Worm (Caenorhabditis elegans) whole organism, L2 larva: ENCODE data around the gene C52G5.3.

Experiments
- C34F6.9 ChIP-seq: fragments of 150-350 bp; optimal IDR thresholded peaks from 2 replicates; lab custom pipeline; 2014; ENCODE audit warnings: missing biosample characterization, missing genetic modification characterization
- F13H6.1 ChIP-seq: sonication (generic microtip); optimal IDR thresholded peaks from 2 replicates; lab custom pipeline; 2016; ENCODE audit warnings: missing genetic modification characterization, missing compliant biosample characterization
- R02D3.7 ChIP-seq: fragments of 150-350 bp; optimal IDR thresholded peaks from 2 replicates; lab custom pipeline; 2014; ENCODE audit warnings: missing biosample characterization, missing genetic modification characterization
- Y55F3AM.14 ChIP-seq: fragments of 200-800 bp; sonication (Bioruptor generic); optimal IDR thresholded peaks from 2 replicates; lab custom pipeline; 2018; ENCODE audit warnings: mild to moderate bottlenecking, missing genetic modification characterization, missing compliant biosample characterization
- ZK546.5 ChIP-seq: sonication (generic microtip); optimal IDR thresholded peaks from 2 replicates; lab custom pipeline; 2017; ENCODE audit warnings: missing biosample characterization, missing genetic modification characterization
- alr-1 ChIP-seq: fragments of 150-350 bp; optimal IDR thresholded peaks from 2 replicates; lab custom pipeline; 2014; ENCODE audit warnings: missing biosample characterization, missing genetic modification characterization
- ama-1 ChIP-seq: fragments of 150-350 bp; optimal IDR thresholded peaks from 2 replicates; lab custom pipeline; 2018; ENCODE audit warnings: inconsistent platforms
- blmp-1 ChIP-seq: sonication (generic microtip); optimal IDR thresholded peaks from 2 replicates; lab custom pipeline; 2017; ENCODE audit warnings: missing genetic modification characterization, mild to moderate bottlenecking, missing compliant biosample characterization, antibody characterized with exemption, moderate library complexity; ENCODE audit not compliant: insufficient read depth
- ceh-16 ChIP-seq: fragments of 150-350 bp; optimal IDR thresholded peaks from 2 replicates; lab custom pipeline; 2014; ENCODE audit warnings: missing biosample characterization, missing genetic modification characterization
- ceh-82 ChIP-seq: fragments of 150-350 bp; optimal IDR thresholded peaks from 2 replicates; lab custom pipeline; 2014; ENCODE audit warnings: missing biosample characterization, missing genetic modification characterization
- crh-2 ChIP-seq: sonication (generic microtip); optimal IDR thresholded peaks from 2 replicates; lab custom pipeline; 2017; ENCODE audit warnings: missing biosample characterization, missing genetic modification characterization
- dmd-4 ChIP-seq: sonication (generic microtip); optimal IDR thresholded peaks from 2 replicates; lab custom pipeline; 2017; ENCODE audit warnings: missing biosample characterization, missing genetic modification characterization
- egl-27 ChIP-seq: sonication (generic microtip); optimal IDR thresholded peaks from 3 replicates; lab custom pipeline; 2017; ENCODE audit warnings: missing biosample characterization, missing genetic modification reagents, missing genetic modification characterization
- elt-1 ChIP-seq: fragments of 150-350 bp; optimal IDR thresholded peaks from 2 replicates; lab custom pipeline; 2014; ENCODE audit warnings: missing biosample characterization, missing genetic modification characterization
- elt-3 ChIP-seq: sonication (generic microtip); optimal IDR thresholded peaks from 2 replicates; lab custom pipeline; 2017; ENCODE audit warnings: missing biosample characterization, missing genetic modification characterization
- fos-1 ChIP-seq: fragments of 150-350 bp; optimal IDR thresholded peaks from 2 replicates; lab custom pipeline; 2014; ENCODE audit warnings: missing biosample characterization, missing genetic modification characterization
- gmeb-1 ChIP-seq: fragments of 150-350 bp; optimal IDR thresholded peaks from 2 replicates; lab custom pipeline; 2014; ENCODE audit warnings: missing biosample characterization, missing genetic modification characterization
- lin-11 ChIP-seq: fragments of 150-350 bp; sonication (generic microtip); optimal IDR thresholded peaks from 2 replicates; lab custom pipeline; 2014; ENCODE audit warnings: missing biosample characterization, missing genetic modification characterization, inconsistent platforms, mixed read lengths
- lin-13 ChIP-seq: fragments of 150-350 bp; optimal IDR thresholded peaks from 2 replicates; lab custom pipeline; 2014; ENCODE audit warnings: missing biosample characterization, missing genetic modification reagents, missing genetic modification characterization
- lin-39 ChIP-seq: fragments of 150-350 bp; optimal IDR thresholded peaks from 2 replicates; lab custom pipeline; 2014; ENCODE audit warnings: missing biosample characterization, missing genetic modification reagents, missing genetic modification characterization
- lsy-2 ChIP-seq, 2 experiments: fragments of 150-350 bp in 1 of 2; sonication (generic microtip) in 1 of 2; optimal IDR thresholded peaks; 2 replicates each; lab custom pipeline; 2014 to 2017; ENCODE audit warnings: missing biosample characterization in 2 of 2, missing genetic modification characterization in 2 of 2
- mab-5 ChIP-seq: fragments of 150-350 bp; optimal IDR thresholded peaks from 2 replicates; lab custom pipeline; 2014; ENCODE audit warnings: missing biosample characterization, missing genetic modification characterization
- mdl-1 ChIP-seq, 2 experiments: fragments of 150-350 bp in 1 of 2; sonication (generic microtip) in 1 of 2; optimal IDR thresholded peaks; 2 replicates each; lab custom pipeline; 2017; ENCODE audit warnings: missing biosample characterization in 2 of 2, missing genetic modification characterization in 2 of 2
- nhr-10 ChIP-seq: sonication (generic microtip); optimal IDR thresholded peaks from 2 replicates; lab custom pipeline; 2017; ENCODE audit warnings: missing biosample characterization, missing genetic modification characterization
- nhr-12 ChIP-seq: fragments of 150-350 bp; optimal IDR thresholded peaks from 2 replicates; lab custom pipeline; 2014; ENCODE audit warnings: missing biosample characterization, missing genetic modification characterization
- nhr-129 ChIP-seq: fragments of 150-350 bp; optimal IDR thresholded peaks from 2 replicates; lab custom pipeline; 2014; ENCODE audit warnings: missing biosample characterization, missing genetic modification characterization
- nhr-21 ChIP-seq: fragments of 150-350 bp; optimal IDR thresholded peaks from 2 replicates; lab custom pipeline; 2014; ENCODE audit warnings: missing biosample characterization, missing genetic modification characterization
- nhr-25 ChIP-seq: fragments of 150-350 bp; sonication (generic microtip); optimal IDR thresholded peaks from 3 replicates; lab custom pipeline; 2014; ENCODE audit warnings: missing biosample characterization, missing genetic modification characterization
- nhr-77 ChIP-seq: fragments of 150-350 bp; optimal IDR thresholded peaks from 2 replicates; lab custom pipeline; 2014; ENCODE audit warnings: missing biosample characterization, missing genetic modification characterization
- peb-1 ChIP-seq: fragments of 150-350 bp; optimal IDR thresholded peaks from 2 replicates; lab custom pipeline; 2014; ENCODE audit warnings: missing biosample characterization, missing genetic modification characterization
- sem-4 ChIP-seq: fragments of 150-350 bp; optimal IDR thresholded peaks from 2 replicates; lab custom pipeline; 2014; ENCODE audit warnings: missing biosample characterization, missing genetic modification reagents, missing genetic modification characterization
- sma-3 ChIP-seq: sonication (generic microtip); optimal IDR thresholded peaks from 2 replicates; lab custom pipeline; 2016; ENCODE audit warnings: missing genetic modification reagents, missing genetic modification characterization, missing compliant biosample characterization
- sma-9 ChIP-seq, 2 experiments: fragments of 150-350 bp in 1 of 2; sonication (generic microtip) in 1 of 2; optimal IDR thresholded peaks; 2 replicates each; lab custom pipeline; 2014 to 2016; ENCODE audit warnings: missing genetic modification characterization in 2 of 2, mild to moderate bottlenecking in 1 of 2, missing biosample characterization in 1 of 2, missing compliant biosample characterization in 1 of 2, missing genetic modification reagents in 1 of 2, moderate library complexity in 1 of 2
- snpc-4 ChIP-seq: fragments of 150-350 bp; optimal IDR thresholded peaks from 2 replicates; lab custom pipeline; 2014; ENCODE audit warnings: missing biosample characterization, missing genetic modification characterization
- unc-39 ChIP-seq: fragments of 150-350 bp; optimal IDR thresholded peaks from 2 replicates; lab custom pipeline; 2014; ENCODE audit warnings: missing biosample characterization, missing genetic modification characterization
- unc-55 ChIP-seq: fragments of 150-350 bp; sonication (generic microtip); optimal IDR thresholded peaks from 3 replicates; lab custom pipeline; 2014; ENCODE audit warnings: missing biosample characterization, missing genetic modification reagents, missing genetic modification characterization
- unc-62 ChIP-seq: fragments of 150-350 bp; optimal IDR thresholded peaks from 2 replicates; lab custom pipeline; 2014; ENCODE audit warnings: missing biosample characterization, missing genetic modification reagents, missing genetic modification characterization
- zag-1 ChIP-seq: fragments of 150-350 bp; optimal IDR thresholded peaks from 2 replicates; lab custom pipeline; 2014; ENCODE audit warnings: missing biosample characterization, missing genetic modification characterization
- ztf-11 ChIP-seq: sonication (generic microtip); optimal IDR thresholded peaks from 2 replicates; lab custom pipeline; 2017; ENCODE audit warnings: missing biosample characterization, missing genetic modification characterization
- ztf-4 ChIP-seq: fragments of 150-350 bp; optimal IDR thresholded peaks from 2 replicates; lab custom pipeline; 2014; ENCODE audit warnings: missing biosample characterization, missing genetic modification characterization

Gene C52G5.3

DNA sequence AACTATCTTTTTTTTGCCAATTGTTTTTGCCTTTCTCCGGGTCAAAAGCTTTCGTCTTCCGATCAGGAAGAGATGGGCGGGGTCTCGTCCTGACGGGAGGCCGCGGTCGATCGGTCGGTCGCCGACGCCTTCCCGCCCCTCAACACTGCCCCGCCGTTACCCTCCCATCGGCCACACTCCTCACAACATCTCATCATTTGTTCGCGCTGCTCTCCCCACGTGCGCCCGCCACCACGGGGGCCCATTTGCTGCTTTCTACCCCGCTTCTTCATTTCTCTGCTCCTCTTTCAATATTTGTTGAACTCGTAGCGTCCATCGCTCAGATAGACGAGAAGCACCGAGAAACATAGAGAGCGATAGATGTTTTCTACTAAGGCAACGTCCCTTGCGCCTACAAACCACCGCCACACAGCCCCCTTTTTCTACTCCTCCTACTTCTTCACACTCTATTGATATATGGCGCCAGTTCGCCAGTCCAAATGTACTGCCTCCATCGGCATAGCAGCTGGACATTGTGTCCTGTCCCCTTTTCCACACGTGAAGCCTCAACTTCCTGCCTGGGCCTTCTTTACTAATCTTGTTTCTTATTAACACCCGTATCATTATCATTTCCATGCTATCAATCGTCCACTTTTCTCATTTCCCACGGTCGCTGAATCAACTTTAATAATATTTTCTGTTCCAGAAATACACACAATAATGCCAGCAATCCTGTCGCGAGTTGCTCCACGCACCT lies 31.0 kb upstream of the C52G5.3 start, which contains the start of gene bcat-1 (continued):
- no peak for TF ChIP-seq ztf-4
- no peak for TF ChIP-seq elt-1 (tag; lab: Kevin White, UChicago)
- no peak for TF ChIP-seq lin-13 (GFP tag; lab: Kevin White, UChicago)
- peak; percentile 45 for TF ChIP-seq C34F6.9
- TF ChIP-seq snpc-4: no peak
- TF ChIP-seq zag-1 (tag; lab: Kevin White, UChicago): no peak
- TF ChIP-seq R02D3.7: no peak
- no peak for TF ChIP-seq ZK546.5 (tag; lab: Kevin White, UChicago)
- TF ChIP-seq, all 48 proteins: peak for 15

DNA sequence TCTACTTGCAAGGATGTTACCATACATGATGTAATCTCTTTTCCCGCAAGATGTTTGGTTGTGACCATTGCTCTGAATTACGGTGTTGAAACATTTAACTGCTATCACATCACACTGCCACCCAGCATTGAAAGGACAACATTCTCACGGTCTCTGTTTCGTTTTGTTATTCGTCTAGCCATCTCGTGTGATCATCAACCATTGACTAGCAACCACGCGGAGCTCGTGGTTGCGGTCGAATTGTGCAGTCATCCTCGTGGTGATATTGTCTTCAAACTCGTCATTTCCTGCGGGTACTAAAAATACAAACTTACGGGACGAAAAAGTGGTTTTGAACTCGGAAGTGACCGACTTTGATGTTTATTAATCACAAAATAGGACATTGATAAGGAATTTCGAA lies 29.7 kb upstream of the C52G5.3 start:
- peak; percentile 68 for TF ChIP-seq sma-9 (GFP tag; optimal IDR thresholded peaks at IDR 0.05; lab: Kevin White, UChicago)
- TF ChIP-seq sma-9 (tag; optimal IDR thresholded peaks at IDR 0.05; lab: Kevin White, UChicago): no peak
- peak in 1 of 2 experiments; percentile 44 for TF ChIP-seq lsy-2 (tag; optimal IDR thresholded peaks at IDR 0.05; lab: Kevin White, UChicago)
- TF ChIP-seq F13H6.1: peak; percentile 14
- no peak for TF ChIP-seq unc-39 (tag; lab: Kevin White, UChicago)
- TF ChIP-seq ceh-82: no peak
- TF ChIP-seq egl-27 (tag; lab: Kevin White, UChicago): no peak
- no peak for TF ChIP-seq zag-1 (tag; lab: Kevin White, UChicago)
- no peak for TF ChIP-seq sem-4 (tag; lab: Kevin White, UChicago)
- no peak for TF ChIP-seq ZK546.5 (tag; lab: Kevin White, UChicago)
- no peak for TF ChIP-seq nhr-10 (tag; lab: Kevin White, UChicago)
- TF ChIP-seq nhr-77 (tag; lab: Kevin White, UChicago): no peak
- no peak for TF ChIP-seq lin-13 (GFP tag; lab: Kevin White, UChicago)
- TF ChIP-seq nhr-129 (tag; lab: Kevin White, UChicago): peak; percentile 87
- no peak for TF ChIP-seq ama-1 (lab: Kevin White, UChicago)
- no peak for TF ChIP-seq elt-3 (tag; lab: Kevin White, UChicago)
- TF ChIP-seq snpc-4: no peak
- TF ChIP-seq mab-5 (tag; lab: Kevin White, UChicago): no peak
- TF ChIP-seq nhr-21: no peak
- no peak for TF ChIP-seq blmp-1 (tag; lab: Kevin White, UChicago)
- no peak for TF ChIP-seq lin-39 (tag; lab: Kevin White, UChicago)
- no peak for TF ChIP-seq crh-2
- TF ChIP-seq elt-1 (tag; lab: Kevin White, UChicago): no peak

DNA sequence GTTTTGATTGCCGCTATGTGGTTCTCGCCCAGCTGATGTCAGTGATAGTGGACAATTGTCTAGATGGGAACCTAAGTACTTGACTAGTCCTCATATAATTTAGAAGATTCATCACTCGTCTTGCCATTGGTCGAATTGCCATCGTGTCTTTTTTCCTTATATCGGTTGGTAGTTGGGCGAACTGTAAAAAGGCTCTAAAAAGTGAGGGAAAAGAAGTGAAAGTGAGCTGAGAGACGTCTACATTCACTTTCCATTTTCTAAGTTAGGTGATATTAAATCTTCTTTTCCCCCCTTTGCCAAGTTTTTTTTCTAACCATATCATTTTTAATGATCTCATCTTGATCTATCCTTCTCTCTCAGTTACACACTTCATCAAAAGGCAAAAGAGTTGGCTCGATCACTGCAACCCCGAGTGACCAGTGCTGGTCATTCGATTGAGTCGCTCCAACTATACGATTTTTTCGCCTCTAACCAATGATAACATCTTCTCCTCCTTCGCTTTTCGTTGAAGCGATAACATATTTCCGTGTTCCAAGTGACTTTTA lies 28.9 kb upstream of the C52G5.3 start:
- TF ChIP-seq fos-1 (tag; lab: Kevin White, UChicago): peak; percentile 18
- no peak for TF ChIP-seq snpc-4
- TF ChIP-seq Y55F3AM.14 (GFP tag; lab: Kevin White, UChicago): no peak
- TF ChIP-seq blmp-1 (tag; lab: Kevin White, UChicago): peak; percentile 98
- no peak for TF ChIP-seq lin-39 (tag; lab: Kevin White, UChicago)
- TF ChIP-seq nhr-10 (tag; lab: Kevin White, UChicago): no peak
- peak; percentile 32 for TF ChIP-seq nhr-25
- no peak for TF ChIP-seq unc-55 (GFP tag; lab: Kevin White, UChicago)
- no peak for TF ChIP-seq unc-62
- TF ChIP-seq sma-3 (GFP tag; lab: Kevin White, UChicago): peak; percentile 48
- TF ChIP-seq egl-27 (tag; lab: Kevin White, UChicago): peak; percentile 5

DNA sequence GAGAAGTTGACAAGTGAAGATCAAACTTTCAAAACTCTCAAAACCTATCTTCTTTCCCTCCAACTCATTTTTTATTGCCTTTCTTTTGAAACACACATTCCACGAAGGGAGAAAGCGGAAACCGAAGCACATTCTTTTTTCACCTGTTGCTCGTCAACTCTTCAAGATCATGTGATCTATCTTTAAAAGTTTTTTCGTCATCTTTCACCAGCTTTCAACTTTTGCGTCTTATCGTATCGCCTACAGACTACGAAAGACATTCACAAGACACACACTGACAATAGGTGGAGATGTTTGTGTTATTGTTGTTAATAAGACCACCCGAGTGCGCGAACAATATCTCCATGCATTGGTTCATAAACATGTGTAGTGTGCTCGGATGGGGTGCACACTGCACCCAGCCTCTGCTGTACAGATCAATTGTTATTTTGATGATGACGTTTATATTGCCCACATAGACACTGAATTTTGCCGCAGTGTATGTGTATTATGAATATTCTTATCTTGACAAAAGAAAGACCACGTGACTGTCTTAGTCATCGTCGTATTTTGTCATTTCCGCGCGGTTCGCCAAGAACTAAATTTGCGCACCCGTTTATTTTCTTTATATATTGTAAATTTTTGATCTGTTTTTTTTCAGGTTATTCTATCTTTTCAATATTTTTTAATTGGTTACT lies 27.9 kb upstream of the C52G5.3 start:
- no peak for TF ChIP-seq ceh-16 (tag; lab: Kevin White, UChicago)
- no peak for TF ChIP-seq fos-1 (tag; lab: Kevin White, UChicago)
- TF ChIP-seq unc-62: no peak
- TF ChIP-seq gmeb-1 (tag; lab: Kevin White, UChicago): no peak
- no peak for TF ChIP-seq nhr-77 (tag; lab: Kevin White, UChicago)
- no peak for TF ChIP-seq dmd-4 (tag; lab: Kevin White, UChicago)
- TF ChIP-seq snpc-4: no peak
- TF ChIP-seq mdl-1 (tag; optimal IDR thresholded peaks at IDR 0.05; lab: Kevin White, UChicago): peak in 1 of 2 experiments; percentile 53
- TF ChIP-seq lin-39 (tag; lab: Kevin White, UChicago): no peak
- no peak for TF ChIP-seq peb-1 (tag; lab: Kevin White, UChicago)
- TF ChIP-seq sma-3 (GFP tag; lab: Kevin White, UChicago): peak; percentile 33
- no peak for TF ChIP-seq elt-3 (tag; lab: Kevin White, UChicago)
- TF ChIP-seq unc-39 (tag; lab: Kevin White, UChicago): no peak
- no peak for TF ChIP-seq blmp-1 (tag; lab: Kevin White, UChicago)
- TF ChIP-seq nhr-25: no peak
- TF ChIP-seq ZK546.5 (tag; lab: Kevin White, UChicago): no peak
- no peak for TF ChIP-seq alr-1 (tag; lab: Kevin White, UChicago)
- TF ChIP-seq lin-13 (GFP tag; lab: Kevin White, UChicago): no peak
- no peak for TF ChIP-seq egl-27 (tag; lab: Kevin White, UChicago)
- peak in 1 of 2 experiments; percentile 39 for TF ChIP-seq lsy-2 (tag; optimal IDR thresholded peaks at IDR 0.05; lab: Kevin White, UChicago)
- TF ChIP-seq nhr-12 (tag; lab: Kevin White, UChicago): no peak
- no peak for TF ChIP-seq unc-55 (GFP tag; lab: Kevin White, UChicago)
- peak; percentile 78 for TF ChIP-seq F13H6.1
- TF ChIP-seq sem-4 (tag; lab: Kevin White, UChicago): no peak
- TF ChIP-seq lin-11: no peak
- no peak for TF ChIP-seq R02D3.7
- no peak for TF ChIP-seq Y55F3AM.14 (GFP tag; lab: Kevin White, UChicago)
- no peak for TF ChIP-seq nhr-10 (tag; lab: Kevin White, UChicago)
- TF ChIP-seq ztf-11 (tag; lab: Kevin White, UChicago): no peak
- TF ChIP-seq mab-5 (tag; lab: Kevin White, UChicago): no peak
